Worm (Caenorhabditis elegans) whole organism, L2 larva: Measurements from ENCODE around the gene pqn-65.

Experiments
- C34F6.9 ChIP-seq: fragments of 150-350 bp; optimal IDR thresholded peaks from 2 replicates; lab custom pipeline; 2014; ENCODE audit warnings: missing biosample characterization, missing genetic modification characterization
- F13H6.1 ChIP-seq: sonication (generic microtip); optimal IDR thresholded peaks from 2 replicates; lab custom pipeline; 2016; ENCODE audit warnings: missing genetic modification characterization, missing compliant biosample characterization
- R02D3.7 ChIP-seq: fragments of 150-350 bp; optimal IDR thresholded peaks from 2 replicates; lab custom pipeline; 2014; ENCODE audit warnings: missing biosample characterization, missing genetic modification characterization
- Y55F3AM.14 ChIP-seq: fragments of 200-800 bp; sonication (Bioruptor generic); optimal IDR thresholded peaks from 2 replicates; lab custom pipeline; 2018; ENCODE audit warnings: mild to moderate bottlenecking, missing genetic modification characterization, missing compliant biosample characterization
- ZK546.5 ChIP-seq: sonication (generic microtip); optimal IDR thresholded peaks from 2 replicates; lab custom pipeline; 2017; ENCODE audit warnings: missing biosample characterization, missing genetic modification characterization
- alr-1 ChIP-seq: fragments of 150-350 bp; optimal IDR thresholded peaks from 2 replicates; lab custom pipeline; 2014; ENCODE audit warnings: missing biosample characterization, missing genetic modification characterization
- aly-2 ChIP-seq: fragments of 150-350 bp; optimal IDR thresholded peaks from 2 replicates; lab custom pipeline; 2014; ENCODE audit warnings: missing biosample characterization, missing genetic modification characterization
- ama-1 ChIP-seq: fragments of 150-350 bp; optimal IDR thresholded peaks from 2 replicates; lab custom pipeline; 2018; ENCODE audit warnings: inconsistent platforms
- blmp-1 ChIP-seq: sonication (generic microtip); optimal IDR thresholded peaks from 2 replicates; lab custom pipeline; 2017; ENCODE audit warnings: missing genetic modification characterization, mild to moderate bottlenecking, missing compliant biosample characterization, antibody characterized with exemption, moderate library complexity; ENCODE audit not compliant: insufficient read depth
- ceh-16 ChIP-seq: fragments of 150-350 bp; optimal IDR thresholded peaks from 2 replicates; lab custom pipeline; 2014; ENCODE audit warnings: missing biosample characterization, missing genetic modification characterization
- ceh-82 ChIP-seq: fragments of 150-350 bp; optimal IDR thresholded peaks from 2 replicates; lab custom pipeline; 2014; ENCODE audit warnings: missing biosample characterization, missing genetic modification characterization
- crh-2 ChIP-seq: sonication (generic microtip); optimal IDR thresholded peaks from 2 replicates; lab custom pipeline; 2017; ENCODE audit warnings: missing biosample characterization, missing genetic modification characterization
- dmd-4 ChIP-seq: sonication (generic microtip); optimal IDR thresholded peaks from 2 replicates; lab custom pipeline; 2017; ENCODE audit warnings: missing biosample characterization, missing genetic modification characterization
- egl-27 ChIP-seq: sonication (generic microtip); optimal IDR thresholded peaks from 3 replicates; lab custom pipeline; 2017; ENCODE audit warnings: missing biosample characterization, missing genetic modification reagents, missing genetic modification characterization
- elt-1 ChIP-seq: fragments of 150-350 bp; optimal IDR thresholded peaks from 2 replicates; lab custom pipeline; 2014; ENCODE audit warnings: missing biosample characterization, missing genetic modification characterization
- elt-3 ChIP-seq: sonication (generic microtip); optimal IDR thresholded peaks from 2 replicates; lab custom pipeline; 2017; ENCODE audit warnings: missing biosample characterization, missing genetic modification characterization
- fos-1 ChIP-seq: fragments of 150-350 bp; optimal IDR thresholded peaks from 2 replicates; lab custom pipeline; 2014; ENCODE audit warnings: missing biosample characterization, missing genetic modification characterization
- gmeb-1 ChIP-seq: fragments of 150-350 bp; optimal IDR thresholded peaks from 2 replicates; lab custom pipeline; 2014; ENCODE audit warnings: missing biosample characterization, missing genetic modification characterization
- lin-11 ChIP-seq: fragments of 150-350 bp; sonication (generic microtip); optimal IDR thresholded peaks from 2 replicates; lab custom pipeline; 2014; ENCODE audit warnings: missing biosample characterization, missing genetic modification characterization, inconsistent platforms, mixed read lengths
- lin-13 ChIP-seq: fragments of 150-350 bp; optimal IDR thresholded peaks from 2 replicates; lab custom pipeline; 2014; ENCODE audit warnings: missing biosample characterization, missing genetic modification reagents, missing genetic modification characterization
- lin-39 ChIP-seq: fragments of 150-350 bp; optimal IDR thresholded peaks from 2 replicates; lab custom pipeline; 2014; ENCODE audit warnings: missing biosample characterization, missing genetic modification reagents, missing genetic modification characterization
- lsy-2 ChIP-seq, 2 experiments: fragments of 150-350 bp in 1 of 2; sonication (generic microtip) in 1 of 2; optimal IDR thresholded peaks; 2 replicates each; lab custom pipeline; 2014 to 2017; ENCODE audit warnings: missing biosample characterization in 2 of 2, missing genetic modification characterization in 2 of 2
- mab-5 ChIP-seq: fragments of 150-350 bp; optimal IDR thresholded peaks from 2 replicates; lab custom pipeline; 2014; ENCODE audit warnings: missing biosample characterization, missing genetic modification characterization
- mbf-1 ChIP-seq: sonication (generic microtip); optimal IDR thresholded peaks from 2 replicates; lab custom pipeline; 2017; ENCODE audit warnings: missing biosample characterization, missing genetic modification characterization
- mdl-1 ChIP-seq, 2 experiments: fragments of 150-350 bp in 1 of 2; sonication (generic microtip) in 1 of 2; optimal IDR thresholded peaks; 2 replicates each; lab custom pipeline; 2017; ENCODE audit warnings: missing biosample characterization in 2 of 2, missing genetic modification characterization in 2 of 2
- nhr-10 ChIP-seq: sonication (generic microtip); optimal IDR thresholded peaks from 2 replicates; lab custom pipeline; 2017; ENCODE audit warnings: missing biosample characterization, missing genetic modification characterization
- nhr-11 ChIP-seq: fragments of 150-350 bp; optimal IDR thresholded peaks from 2 replicates; lab custom pipeline; 2014; ENCODE audit warnings: missing biosample characterization, missing genetic modification characterization
- nhr-12 ChIP-seq: fragments of 150-350 bp; optimal IDR thresholded peaks from 2 replicates; lab custom pipeline; 2014; ENCODE audit warnings: missing biosample characterization, missing genetic modification characterization
- nhr-129 ChIP-seq: fragments of 150-350 bp; optimal IDR thresholded peaks from 2 replicates; lab custom pipeline; 2014; ENCODE audit warnings: missing biosample characterization, missing genetic modification characterization
- nhr-21 ChIP-seq: fragments of 150-350 bp; optimal IDR thresholded peaks from 2 replicates; lab custom pipeline; 2014; ENCODE audit warnings: missing biosample characterization, missing genetic modification characterization
- nhr-23 ChIP-seq: fragments of 150-350 bp; optimal IDR thresholded peaks from 2 replicates; lab custom pipeline; 2014; ENCODE audit warnings: missing biosample characterization, missing genetic modification reagents, missing genetic modification characterization
- nhr-237 ChIP-seq: fragments of 150-350 bp; optimal IDR thresholded peaks from 2 replicates; lab custom pipeline; 2014; ENCODE audit warnings: missing biosample characterization, missing genetic modification characterization
- nhr-25 ChIP-seq: fragments of 150-350 bp; sonication (generic microtip); optimal IDR thresholded peaks from 3 replicates; lab custom pipeline; 2014; ENCODE audit warnings: missing biosample characterization, missing genetic modification characterization
- nhr-6 ChIP-seq: fragments of 150-350 bp; optimal IDR thresholded peaks from 2 replicates; lab custom pipeline; 2014; ENCODE audit warnings: missing biosample characterization, missing genetic modification characterization
- nhr-77 ChIP-seq: fragments of 150-350 bp; optimal IDR thresholded peaks from 2 replicates; lab custom pipeline; 2014; ENCODE audit warnings: missing biosample characterization, missing genetic modification characterization
- peb-1 ChIP-seq: fragments of 150-350 bp; optimal IDR thresholded peaks from 2 replicates; lab custom pipeline; 2014; ENCODE audit warnings: missing biosample characterization, missing genetic modification characterization
- sem-4 ChIP-seq: fragments of 150-350 bp; optimal IDR thresholded peaks from 2 replicates; lab custom pipeline; 2014; ENCODE audit warnings: missing biosample characterization, missing genetic modification reagents, missing genetic modification characterization
- skn-1 ChIP-seq: sonication (generic microtip); optimal IDR thresholded peaks from 2 replicates; lab custom pipeline; 2017; ENCODE audit warnings: missing biosample characterization, missing genetic modification characterization
- sma-3 ChIP-seq: sonication (generic microtip); optimal IDR thresholded peaks from 2 replicates; lab custom pipeline; 2016; ENCODE audit warnings: missing genetic modification reagents, missing genetic modification characterization, missing compliant biosample characterization
- sma-9 ChIP-seq, 2 experiments: fragments of 150-350 bp in 1 of 2; sonication (generic microtip) in 1 of 2; optimal IDR thresholded peaks; 2 replicates each; lab custom pipeline; 2014 to 2016; ENCODE audit warnings: missing genetic modification characterization in 2 of 2, mild to moderate bottlenecking in 1 of 2, missing biosample characterization in 1 of 2, missing compliant biosample characterization in 1 of 2, missing genetic modification reagents in 1 of 2, moderate library complexity in 1 of 2
- snpc-4 ChIP-seq: fragments of 150-350 bp; optimal IDR thresholded peaks from 2 replicates; lab custom pipeline; 2014; ENCODE audit warnings: missing biosample characterization, missing genetic modification characterization
- unc-39 ChIP-seq: fragments of 150-350 bp; optimal IDR thresholded peaks from 2 replicates; lab custom pipeline; 2014; ENCODE audit warnings: missing biosample characterization, missing genetic modification characterization
- unc-55 ChIP-seq: fragments of 150-350 bp; sonication (generic microtip); optimal IDR thresholded peaks from 3 replicates; lab custom pipeline; 2014; ENCODE audit warnings: missing biosample characterization, missing genetic modification reagents, missing genetic modification characterization
- unc-62 ChIP-seq: fragments of 150-350 bp; optimal IDR thresholded peaks from 2 replicates; lab custom pipeline; 2014; ENCODE audit warnings: missing biosample characterization, missing genetic modification reagents, missing genetic modification characterization
- zag-1 ChIP-seq: fragments of 150-350 bp; optimal IDR thresholded peaks from 2 replicates; lab custom pipeline; 2014; ENCODE audit warnings: missing biosample characterization, missing genetic modification characterization
- ztf-1 ChIP-seq: fragments of 200-800 bp; sonication (Bioruptor generic); conservative IDR thresholded peaks from 2 replicates; pipeline ENCODE4 v1.3.6; 2022; ENCODE audit warnings: missing genetic modification characterization, missing compliant biosample characterization
- ztf-11 ChIP-seq: sonication (generic microtip); optimal IDR thresholded peaks from 2 replicates; lab custom pipeline; 2017; ENCODE audit warnings: missing biosample characterization, missing genetic modification characterization
- ztf-4 ChIP-seq: fragments of 150-350 bp; optimal IDR thresholded peaks from 2 replicates; lab custom pipeline; 2014; ENCODE audit warnings: missing biosample characterization, missing genetic modification characterization

The pqn-65 gene

ce11 chrX:4588462-4588861 is 31.0 kb downstream of the pqn-65 start, which contains the start of gene lnp-1:
lnp-1 (plus strand) TSS chrX:4588762.
- TF ChIP-seq ZK546.5 (tag; lab: Kevin White, UChicago) (no peak), nhr-12 (tag; lab: Kevin White, UChicago) (no peak), snpc-4 (no peak), aly-2 (no peak), peb-1 (tag; lab: Kevin White, UChicago) (no peak), unc-39 (tag; lab: Kevin White, UChicago) (no peak), blmp-1 (tag; lab: Kevin White, UChicago) (no peak), nhr-6 (tag; lab: Kevin White, UChicago) (no peak), nhr-10 (tag; lab: Kevin White, UChicago) (no peak), nhr-21 (no peak), ztf-11 (tag; lab: Kevin White, UChicago) (no peak), C34F6.9 (tag; lab: Kevin White, UChicago) (no peak), zag-1 (tag; lab: Kevin White, UChicago) (no peak), ceh-82 (tag; lab: Kevin White, UChicago) (no peak)

ce11 chrX:4587934-4588333 is 31.5 kb downstream of the pqn-65 start:
- TF ChIP-seq elt-3 (tag; lab: Kevin White, UChicago) = no peak
- TF ChIP-seq mdl-1 (tag; optimal IDR thresholded peaks at IDR 0.05; lab: Kevin White, UChicago) = no peak
- no peak for TF ChIP-seq ama-1 (lab: Kevin White, UChicago)
- no peak for TF ChIP-seq mab-5 (tag; lab: Kevin White, UChicago)
- peak; percentile 35 for TF ChIP-seq sem-4 (tag; lab: Kevin White, UChicago)
- TF ChIP-seq F13H6.1 = peak; percentile 8
- TF ChIP-seq elt-1 (tag; lab: Kevin White, UChicago) = no peak
- no peak for TF ChIP-seq nhr-6 (tag; lab: Kevin White, UChicago)
- no peak for TF ChIP-seq peb-1 (tag; lab: Kevin White, UChicago)
- TF ChIP-seq fos-1 (tag; lab: Kevin White, UChicago) = no peak
- no peak for TF ChIP-seq nhr-25 (tag; lab: Kevin White, UChicago)
- TF ChIP-seq snpc-4 = no peak
- peak in 1 of 2 experiments; percentile 60 for TF ChIP-seq lsy-2 (tag; optimal IDR thresholded peaks at IDR 0.05; lab: Kevin White, UChicago)
- TF ChIP-seq Y55F3AM.14 = no peak
- TF ChIP-seq skn-1 (tag; lab: Kevin White, UChicago) = no peak
- no peak for TF ChIP-seq dmd-4 (tag; lab: Kevin White, UChicago)
- no peak for TF ChIP-seq blmp-1 (tag; lab: Kevin White, UChicago)
- TF ChIP-seq lin-13 (GFP tag; lab: Kevin White, UChicago) = peak; percentile 12
- TF ChIP-seq sma-9 (GFP tag; optimal IDR thresholded peaks at IDR 0.05; lab: Kevin White, UChicago) = peak; percentile 25
- no peak for TF ChIP-seq sma-9 (tag; optimal IDR thresholded peaks at IDR 0.05; lab: Kevin White, UChicago)
- peak; percentile 53 for TF ChIP-seq crh-2 (tag; lab: Kevin White, UChicago)
- TF ChIP-seq ceh-16 (tag; lab: Kevin White, UChicago) = no peak
- no peak for TF ChIP-seq unc-62 (GFP tag; lab: Kevin White, UChicago)
- TF ChIP-seq aly-2 = no peak
- no peak for TF ChIP-seq gmeb-1 (tag; lab: Kevin White, UChicago)
- no peak for TF ChIP-seq nhr-12 (tag; lab: Kevin White, UChicago)
- peak; percentile 63 for TF ChIP-seq C34F6.9 (tag; lab: Kevin White, UChicago)
- TF ChIP-seq ztf-1 (GFP tag; lab: Robert Waterston, UW) = no peak
- no peak for TF ChIP-seq nhr-237 (tag; lab: Kevin White, UChicago)
- peak; percentile 44 for TF ChIP-seq nhr-129 (tag; lab: Kevin White, UChicago)
- no peak for TF ChIP-seq ztf-11 (tag; lab: Kevin White, UChicago)
- no peak for TF ChIP-seq mbf-1 (tag; lab: Kevin White, UChicago)
- no peak for TF ChIP-seq ztf-4 (tag; lab: Kevin White, UChicago)
- no peak for TF ChIP-seq nhr-11
- TF ChIP-seq egl-27 (tag; lab: Kevin White, UChicago) = no peak
- TF ChIP-seq alr-1 (tag; lab: Kevin White, UChicago) = no peak
- TF ChIP-seq lin-11 (tag; lab: Kevin White, UChicago) = no peak
- TF ChIP-seq lin-39 (tag; lab: Kevin White, UChicago) = no peak
- TF ChIP-seq sma-3 (GFP tag; lab: Kevin White, UChicago) = peak; percentile 30
- no peak for TF ChIP-seq nhr-10 (tag; lab: Kevin White, UChicago)
- no peak for TF ChIP-seq unc-39 (tag; lab: Kevin White, UChicago)
- TF ChIP-seq unc-55 (GFP tag; lab: Kevin White, UChicago) = peak; percentile 67
- no peak for TF ChIP-seq ZK546.5 (tag; lab: Kevin White, UChicago)
- TF ChIP-seq nhr-23 (tag; lab: Kevin White, UChicago) = no peak
- TF ChIP-seq ceh-82 (tag; lab: Kevin White, UChicago) = no peak
- peak; percentile 6 for TF ChIP-seq zag-1 (tag; lab: Kevin White, UChicago)
- TF ChIP-seq R02D3.7 (tag; lab: Kevin White, UChicago) = no peak
- no peak for TF ChIP-seq nhr-77 (tag; lab: Kevin White, UChicago)
- TF ChIP-seq nhr-21 = peak; percentile 25
